Worm (Caenorhabditis elegans) whole organism, L1 larva: ENCODE results near the gene col-87.

Experiments
- C04F5.9 ChIP-seq: sonication (generic microtip); optimal IDR thresholded peaks from 2 replicates; lab custom pipeline; 2016; ENCODE audit warnings: missing genetic modification characterization, missing compliant biosample characterization
- C16A3.4 ChIP-seq: fragments of 150-350 bp; optimal IDR thresholded peaks from 2 replicates; lab custom pipeline; 2014; ENCODE audit warnings: missing biosample characterization, missing genetic modification characterization
- F16B12.6 ChIP-seq: fragments of 150-350 bp; optimal IDR thresholded peaks from 2 replicates; lab custom pipeline; 2014; ENCODE audit warnings: missing biosample characterization, missing genetic modification characterization
- aha-1 ChIP-seq: fragments of 150-350 bp; optimal IDR thresholded peaks from 2 replicates; lab custom pipeline; 2014; ENCODE audit warnings: missing biosample characterization, missing genetic modification characterization
- alr-1 ChIP-seq: fragments of 200-800 bp; sonication (Bioruptor generic); optimal IDR thresholded peaks from 2 replicates; lab custom pipeline; 2018; ENCODE audit warnings: borderline replicate concordance, mild to moderate bottlenecking, missing genetic modification characterization, missing compliant biosample characterization
- ama-1 ChIP-seq: fragments of 150-350 bp; optimal IDR thresholded peaks from 2 replicates; lab custom pipeline; 2014
- ceh-63 ChIP-seq: fragments of 200-800 bp; sonication (Bioruptor generic); optimal IDR thresholded peaks from 2 replicates; lab custom pipeline; 2018; ENCODE audit warnings: mild to moderate bottlenecking, missing genetic modification characterization, missing compliant biosample characterization
- ceh-82 ChIP-seq, 3 experiments: fragments of 150-350 bp in 1 of 3; sonication (generic microtip) in 2 of 3; optimal IDR thresholded peaks; 2 replicates each; lab custom pipeline; 2014 to 2017; ENCODE audit warnings: missing biosample characterization in 3 of 3, missing genetic modification characterization in 3 of 3
- ceh-88 ChIP-seq: fragments of 200-800 bp; sonication (Bioruptor generic); IDR thresholded peaks from 2 replicates; pipeline ENCODE4 v1.3.6; 2022; ENCODE audit warnings: missing genetic modification characterization, missing compliant biosample characterization
- ceh-90 ChIP-seq: sonication (generic microtip); optimal IDR thresholded peaks from 2 replicates; lab custom pipeline; 2016; ENCODE audit warnings: missing genetic modification characterization, missing compliant biosample characterization
- ces-1 ChIP-seq: fragments of 150-350 bp; optimal IDR thresholded peaks from 2 replicates; lab custom pipeline; 2014; ENCODE audit warnings: missing biosample characterization, missing genetic modification reagents, missing genetic modification characterization
- dpl-1 ChIP-seq, 3 experiments: fragments of 150-350 bp in 2 of 3; sonication (generic microtip) in 1 of 3; optimal IDR thresholded peaks; 2 replicates each; lab custom pipeline; 2014 to 2017; ENCODE audit warnings: missing biosample characterization in 3 of 3, missing genetic modification characterization in 3 of 3, missing genetic modification reagents in 3 of 3
- dsc-1 ChIP-seq: sonication (generic microtip); optimal IDR thresholded peaks from 2 replicates; lab custom pipeline; 2016; ENCODE audit warnings: mild to moderate bottlenecking, missing genetic modification characterization, missing compliant biosample characterization
- efl-3 ChIP-seq: fragments of 200-800 bp; sonication (Bioruptor generic); optimal IDR thresholded peaks from 2 replicates; lab custom pipeline; 2018; ENCODE audit warnings: mild to moderate bottlenecking, missing genetic modification characterization, missing compliant biosample characterization
- egl-13 ChIP-seq: sonication (generic microtip); optimal IDR thresholded peaks from 2 replicates; lab custom pipeline; 2016; ENCODE audit warnings: missing genotype, missing genetic modification reagents, missing genetic modification characterization, missing compliant biosample characterization
- egl-27 ChIP-seq, 2 experiments: fragments of 150-350 bp in 1 of 2; sonication (generic microtip); optimal IDR thresholded peaks; 3 replicates each; lab custom pipeline; 2017 to 2018; ENCODE audit warnings: missing biosample characterization in 2 of 2, missing genetic modification characterization in 2 of 2, missing genetic modification reagents in 2 of 2
- elt-2 ChIP-seq: sonication (generic microtip); optimal IDR thresholded peaks from 2 replicates; lab custom pipeline; 2016; ENCODE audit warnings: missing genetic modification characterization, mild to moderate bottlenecking, inconsistent platforms, missing compliant biosample characterization, missing genetic modification reagents
- elt-3 ChIP-seq, 6 experiments: fragments of 150-350 bp in 1 of 6; sonication (generic microtip); optimal IDR thresholded peaks; 2 replicates each; lab custom pipeline; 2017 to 2018; ENCODE audit warnings: missing biosample characterization in 6 of 6, missing genetic modification characterization in 6 of 6, inconsistent platforms in 1 of 6
- ets-5 ChIP-seq: fragments of 200-800 bp; sonication (Bioruptor generic); IDR thresholded peaks from 2 replicates; pipeline ENCODE4 v1.3.6; 2022; ENCODE audit warnings: missing genetic modification characterization, missing compliant biosample characterization
- fkh-4 ChIP-seq: sonication (generic microtip); optimal IDR thresholded peaks from 2 replicates; lab custom pipeline; 2016; ENCODE audit warnings: missing compliant biosample characterization, missing genetic modification characterization, borderline replicate concordance
- hlh-17 ChIP-seq: fragments of 200-800 bp; sonication (Bioruptor generic); optimal IDR thresholded peaks from 2 replicates; lab custom pipeline; 2018; ENCODE audit warnings: missing genetic modification characterization, mild to moderate bottlenecking, missing compliant biosample characterization, moderate library complexity, borderline replicate concordance
- hpl-2 ChIP-seq: fragments of 150-350 bp; optimal IDR thresholded peaks from 2 replicates; lab custom pipeline; 2014; ENCODE audit warnings: missing biosample characterization, missing genetic modification reagents, missing genetic modification characterization
- lin-15B ChIP-seq: fragments of 150-350 bp; sonication (generic microtip); optimal IDR thresholded peaks from 3 replicates; lab custom pipeline; 2014; ENCODE audit warnings: missing biosample characterization, missing genetic modification characterization
- lin-35 ChIP-seq, 2 experiments: fragments of 150-350 bp; optimal IDR thresholded peaks; 2 replicates each; lab custom pipeline; 2014; ENCODE audit warnings: missing biosample characterization in 2 of 2, missing genetic modification characterization in 2 of 2, missing genetic modification reagents in 2 of 2
- lir-3 ChIP-seq: sonication (generic microtip); optimal IDR thresholded peaks from 2 replicates; lab custom pipeline; 2016; ENCODE audit warnings: mild to moderate bottlenecking, missing genetic modification characterization, moderate library complexity, missing compliant biosample characterization; ENCODE audit not compliant: poor library complexity
- lsy-2 ChIP-seq, 2 experiments: fragments of 150-350 bp; optimal IDR thresholded peaks; 2 replicates each; lab custom pipeline; 2014; ENCODE audit warnings: missing biosample characterization in 2 of 2, missing genetic modification characterization in 2 of 2
- mab-9 ChIP-seq: fragments of 200-800 bp; sonication (Bioruptor generic); IDR thresholded peaks from 2 replicates; pipeline ENCODE4 v1.3.6; 2022; ENCODE audit warnings: missing genetic modification reagents, missing genetic modification characterization, missing compliant biosample characterization
- nhr-11 ChIP-seq: fragments of 150-350 bp; optimal IDR thresholded peaks from 2 replicates; lab custom pipeline; 2014; ENCODE audit warnings: missing biosample characterization, missing genetic modification characterization
- nhr-19 ChIP-seq: fragments of 200-800 bp; sonication (Bioruptor generic); conservative IDR thresholded peaks from 2 replicates; pipeline ENCODE4 v1.3.6; 2022; ENCODE audit warnings: missing genetic modification characterization, missing compliant biosample characterization
- nhr-20 ChIP-seq: sonication (generic microtip); optimal IDR thresholded peaks from 2 replicates; lab custom pipeline; 2016; ENCODE audit warnings: mild to moderate bottlenecking, missing genetic modification characterization, missing compliant biosample characterization
- nhr-47 ChIP-seq: sonication (generic microtip); optimal IDR thresholded peaks from 2 replicates; lab custom pipeline; 2016; ENCODE audit warnings: mild to moderate bottlenecking, missing genetic modification characterization, moderate library complexity, missing compliant biosample characterization
- nhr-76 ChIP-seq: sonication (generic microtip); optimal IDR thresholded peaks from 2 replicates; lab custom pipeline; 2017; ENCODE audit warnings: missing biosample characterization, missing genetic modification characterization
- nhr-77 ChIP-seq: fragments of 150-350 bp; optimal IDR thresholded peaks from 2 replicates; lab custom pipeline; 2014; ENCODE audit warnings: missing biosample characterization, missing genetic modification characterization
- nhr-84 ChIP-seq: sonication (generic microtip); optimal IDR thresholded peaks from 2 replicates; lab custom pipeline; 2017; ENCODE audit warnings: missing biosample characterization, missing genetic modification characterization
- nhr-85 ChIP-seq: sonication (generic microtip); peaks from one replicate; lab custom pipeline; 2016; ENCODE audit warnings: missing genetic modification characterization, inconsistent platforms, missing compliant biosample characterization
- pag-3 ChIP-seq: sonication (generic microtip); optimal IDR thresholded peaks from 2 replicates; lab custom pipeline; 2017; ENCODE audit warnings: missing genetic modification characterization, mild to moderate bottlenecking, missing compliant biosample characterization, antibody characterized with exemption, borderline replicate concordance; ENCODE audit not compliant: insufficient read depth
- pax-3 ChIP-seq: fragments of 200-800 bp; sonication (Bioruptor generic); optimal IDR thresholded peaks from 2 replicates; lab custom pipeline; 2018; ENCODE audit warnings: mild to moderate bottlenecking, missing genetic modification characterization, moderate library complexity, missing compliant biosample characterization
- pqm-1 ChIP-seq: sonication (generic microtip); optimal IDR thresholded peaks from 3 replicates; lab custom pipeline; 2017; ENCODE audit warnings: missing biosample characterization, missing genetic modification characterization
- rnt-1 ChIP-seq: sonication (generic microtip); optimal IDR thresholded peaks from 2 replicates; lab custom pipeline; 2016; ENCODE audit warnings: mild to moderate bottlenecking, missing genetic modification characterization, moderate library complexity, missing compliant biosample characterization
- snu-23 ChIP-seq: sonication (generic microtip); optimal IDR thresholded peaks from 2 replicates; lab custom pipeline; 2016; ENCODE audit warnings: missing genetic modification characterization, missing compliant biosample characterization
- sox-4 ChIP-seq: sonication (generic microtip); optimal IDR thresholded peaks from 2 replicates; lab custom pipeline; 2016; ENCODE audit warnings: missing genetic modification characterization, missing compliant biosample characterization
- sup-37 ChIP-seq: fragments of 200-800 bp; sonication (Bioruptor generic); optimal IDR thresholded peaks from 2 replicates; lab custom pipeline; 2018; ENCODE audit warnings: mild to moderate bottlenecking, missing genetic modification characterization, missing compliant biosample characterization
- tbx-2 ChIP-seq: sonication (generic microtip); optimal IDR thresholded peaks from 2 replicates; lab custom pipeline; 2016; ENCODE audit warnings: missing genetic modification characterization, missing compliant biosample characterization
- tlp-1 ChIP-seq: fragments of 150-350 bp; optimal IDR thresholded peaks from 2 replicates; lab custom pipeline; 2014; ENCODE audit warnings: missing biosample characterization, missing genetic modification characterization
- unc-30 ChIP-seq: sonication (generic microtip); optimal IDR thresholded peaks from 2 replicates; lab custom pipeline; 2017; ENCODE audit warnings: missing biosample characterization, missing genetic modification characterization
- unc-86 ChIP-seq: sonication (generic microtip); optimal IDR thresholded peaks from 2 replicates; lab custom pipeline; 2016; ENCODE audit warnings: missing genetic modification characterization, missing compliant biosample characterization
- unc-98 ChIP-seq: fragments of 200-800 bp; sonication (Bioruptor generic); IDR thresholded peaks from 2 replicates; pipeline ENCODE4 v1.3.6; 2022; ENCODE audit warnings: missing genetic modification characterization, missing compliant biosample characterization
- vab-15 ChIP-seq: sonication (generic microtip); optimal IDR thresholded peaks from 2 replicates; lab custom pipeline; 2017; ENCODE audit warnings: missing genotype, mild to moderate bottlenecking, missing genetic modification characterization, missing compliant biosample characterization
- xbp-1 ChIP-seq: sonication (generic microtip); optimal IDR thresholded peaks from 2 replicates; lab custom pipeline; 2016; ENCODE audit warnings: missing genetic modification characterization, missing compliant biosample characterization

col-87 gene

DNA sequence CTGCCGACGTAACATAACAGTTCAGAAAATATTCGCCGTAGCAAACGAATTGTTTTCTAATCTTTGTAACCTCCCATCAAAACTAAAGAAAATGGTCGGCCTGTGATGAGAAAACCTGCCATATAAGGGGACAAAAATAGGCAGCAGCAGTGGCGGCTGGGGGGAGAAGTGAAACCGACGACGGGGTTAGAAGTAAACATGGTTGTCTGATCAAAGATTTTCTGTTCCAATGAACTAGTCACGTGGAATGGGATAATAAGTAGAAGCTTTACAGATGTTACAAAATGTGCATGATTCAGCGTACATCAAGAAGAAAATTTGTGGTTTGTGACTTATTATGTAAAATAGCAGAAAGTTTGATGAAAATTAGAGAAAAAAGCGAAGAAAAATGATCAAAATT lies 49.3 kb downstream of the col-87 start (continued):
- TF ChIP-seq hlh-17 (no peak), fkh-4 (tag; lab: Kevin White, UChicago) (no peak), egl-27 (tag; optimal IDR thresholded peaks at IDR 0.05; lab: Kevin White, UChicago) (no peak), ceh-90 (tag; lab: Kevin White, UChicago) (no peak), ceh-63 (GFP tag; lab: Kevin White, UChicago) (no peak), sox-4 (no peak), nhr-84 (tag; lab: Kevin White, UChicago) (no peak), aha-1 (tag; lab: Kevin White, UChicago) (no peak), lin-35 (GFP tag; optimal IDR thresholded peaks at IDR 0.05; lab: Kevin White, UChicago) (peak in 1 of 2 experiments; percentile 14), nhr-77 (tag; lab: Kevin White, UChicago) (no peak), snu-23 (GFP tag; lab: Kevin White, UChicago) (peak; percentile 26), rnt-1 (tag; lab: Kevin White, UChicago) (no peak), lin-15B (no peak), tbx-2 (tag; lab: Kevin White, UChicago) (no peak), nhr-20 (peak; percentile 41), F16B12.6 (tag; lab: Kevin White, UChicago) (no peak), sup-37 (GFP tag; lab: Kevin White, UChicago) (no peak), nhr-11 (tag; lab: Kevin White, UChicago) (no peak), pax-3 (tag; lab: Kevin White, UChicago) (no peak), vab-15 (tag; lab: Kevin White, UChicago) (no peak), ces-1 (GFP tag; lab: Kevin White, UChicago) (no peak), ceh-88 (GFP tag; lab: Robert Waterston, UW) (no peak), nhr-19 (GFP tag; lab: Robert Waterston, UW) (no peak), elt-2 (tag; lab: Kevin White, UChicago) (no peak), egl-13 (no peak), unc-86 (tag; lab: Kevin White, UChicago) (no peak)

DNA sequence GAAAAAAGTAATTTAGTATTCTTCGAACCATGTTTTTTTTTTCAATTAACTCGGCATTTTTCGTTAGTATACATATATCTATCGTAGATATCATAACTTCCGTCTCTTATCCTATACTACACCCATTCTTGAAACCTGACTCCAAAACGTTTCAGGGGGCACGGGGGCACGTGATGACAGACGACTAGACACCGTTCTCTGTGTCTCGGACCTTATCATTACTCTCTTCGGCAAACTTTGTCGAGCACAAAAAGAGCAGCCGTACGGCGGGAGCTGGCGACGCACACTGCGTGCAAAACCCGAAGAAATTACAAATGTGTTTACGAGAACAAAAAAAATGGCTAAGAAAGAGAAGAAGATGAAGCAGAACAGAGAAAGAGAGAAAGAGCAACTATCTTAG lies 50.3 kb downstream of the col-87 start:
- TF ChIP-seq C04F5.9 (no peak), ama-1 (no peak), mab-9 (no peak), hpl-2 (GFP tag; lab: Kevin White, UChicago) (no peak), xbp-1 (peak; percentile 43), dsc-1 (tag; lab: Kevin White, UChicago) (peak; percentile 14), pax-3 (tag; lab: Kevin White, UChicago) (peak; percentile 75), nhr-11 (tag; lab: Kevin White, UChicago) (peak; percentile 79), pag-3 (tag; lab: Kevin White, UChicago) (peak; percentile 2), lin-15B (peak; percentile 26), egl-27 (tag; optimal IDR thresholded peaks at IDR 0.05; lab: Kevin White, UChicago) (peak; percentile 37 to 61), hlh-17 (no peak), alr-1 (tag; lab: Kevin White, UChicago) (no peak), unc-30 (tag; lab: Kevin White, UChicago) (no peak), tlp-1 (tag; lab: Kevin White, UChicago) (no peak), nhr-77 (tag; lab: Kevin White, UChicago) (peak; percentile 92), elt-3 (tag; optimal IDR thresholded peaks at IDR 0.05; lab: Kevin White, UChicago) (no peak), nhr-76 (tag; lab: Kevin White, UChicago) (no peak), pqm-1 (tag; lab: Kevin White, UChicago) (no peak), nhr-47 (tag; lab: Kevin White, UChicago) (peak; percentile 85), F16B12.6 (tag; lab: Kevin White, UChicago) (no peak), ets-5 (GFP tag; lab: Robert Waterston, UW) (no peak), C16A3.4 (tag; lab: Kevin White, UChicago) (peak; percentile 29), egl-13 (peak; percentile 60), lir-3 (peak; percentile 6), nhr-85 (tag; lab: Kevin White, UChicago) (no peak), nhr-19 (GFP tag; lab: Robert Waterston, UW) (peak; percentile 76), unc-98 (no peak), ceh-82 (tag; optimal IDR thresholded peaks at IDR 0.05; lab: Kevin White, UChicago) (peak in 2 of 3 experiments; percentile 41 to 57), ceh-63 (GFP tag; lab: Kevin White, UChicago) (no peak), dpl-1 (GFP tag; optimal IDR thresholded peaks at IDR 0.05; lab: Kevin White, UChicago) (peak in 2 of 3 experiments; percentile 6 to 39), nhr-84 (tag; lab: Kevin White, UChicago) (no peak), lsy-2 (tag; optimal IDR thresholded peaks at IDR 0.05; lab: Kevin White, UChicago) (peak; percentile 47 to 82), ceh-88 (GFP tag; lab: Robert Waterston, UW) (peak; percentile 34; the same call in 1 of the 2 replicates), efl-3 (no peak)
